Fruit fly (Drosophila melanogaster): ENCODE data around the gene Alms1a.

DNA sequence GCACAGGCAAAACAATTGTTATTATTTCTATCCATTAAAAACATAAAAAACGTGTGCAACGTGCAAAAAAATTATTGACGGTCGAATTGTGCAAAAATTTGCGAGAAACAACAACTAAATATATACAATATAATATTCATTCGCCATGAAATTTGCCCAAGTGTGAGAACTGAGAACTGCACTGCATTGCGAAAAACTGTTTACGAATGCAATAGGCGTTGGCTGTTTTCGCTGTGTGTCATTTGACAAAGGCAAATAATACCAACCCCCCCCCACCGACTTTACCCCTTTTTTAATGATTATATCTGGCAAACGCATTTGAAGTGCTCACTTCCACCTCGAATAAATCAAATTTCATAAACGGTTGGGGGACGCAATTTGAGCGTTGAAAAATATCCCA is 39.2 kb upstream of the Alms1a start:
- TF ChIP-seq CG6808 (GFP tag; optimal IDR thresholded peaks at IDR 0.05) (no peak), CG16779 (tag; optimal IDR thresholded peaks at IDR 0.05) (no peak), Hr4 (GFP tag; optimal IDR thresholded peaks at IDR 0.05) (no peak), fd59A (GFP tag; optimal IDR thresholded peaks at IDR 0.05) (no peak), CG6854 (GFP tag; optimal IDR thresholded peaks at IDR 0.05) (no peak), pdm3 (GFP tag; optimal IDR thresholded peaks at IDR 0.05) (no peak), dsx (GFP tag; optimal IDR thresholded peaks at IDR 0.05; ENCODE audit: poor library complexity, severe bottlenecking) (no peak), Eip75B (GFP tag; optimal IDR thresholded peaks at IDR 0.05) (no peak), Eip78C (GFP tag) (no peak), CG34406 (GFP tag; optimal IDR thresholded peaks at IDR 0.05) (no peak)

Data from whole organism, prepupa.